Fruit fly (Drosophila melanogaster): ENCODE data around the gene CG14628.
A peak's percentile ranks its signal among the peaks of the same experiment; 100 is the strongest.

The CG14628 gene

DNA sequence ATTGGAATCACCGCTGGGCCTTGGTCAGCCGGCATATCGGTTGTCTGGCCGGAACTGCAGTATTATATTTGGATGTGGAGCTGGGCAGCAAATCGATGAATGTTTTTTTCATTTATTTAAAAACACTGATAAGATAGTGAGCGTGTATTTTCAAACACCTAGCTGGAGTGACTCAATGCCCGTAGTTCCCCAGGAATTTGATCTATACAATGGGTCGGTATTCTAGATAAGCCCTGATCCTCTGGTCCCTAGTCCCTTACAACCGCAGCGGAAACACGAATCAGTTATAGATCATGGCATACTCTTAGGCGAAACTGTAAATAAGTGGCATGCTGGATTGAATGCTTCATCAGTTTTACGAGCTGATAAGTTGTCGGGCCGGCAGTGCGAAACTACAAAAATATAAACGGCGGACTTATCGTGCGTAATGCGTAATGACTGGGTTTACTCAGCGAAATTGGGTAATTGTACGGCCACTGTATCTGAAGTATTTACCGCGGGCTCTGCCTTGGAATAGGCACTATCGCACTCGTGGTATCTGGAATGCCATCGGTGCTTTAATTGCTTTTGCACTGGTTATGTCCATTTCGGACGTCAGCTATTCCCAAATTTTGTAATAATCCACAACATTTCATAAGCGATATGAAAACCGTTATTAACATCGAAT lies 27.4 kb downstream of the CG14628 start:
- TF ChIP-seq Pif1A (GFP tag; optimal IDR thresholded peaks at IDR 0.05) (no peak), Snoo (tag; optimal IDR thresholded peaks at IDR 0.05) (no peak), EcR (GFP tag; optimal IDR thresholded peaks at IDR 0.05) (no peak), fd96Ca (GFP tag; IDR thresholded peaks at IDR 0.05) (no peak), CG8301 (tag; optimal IDR thresholded peaks at IDR 0.05) (no peak), Pif1B (GFP tag; optimal IDR thresholded peaks at IDR 0.05) (no peak), D1 (tag; optimal IDR thresholded peaks at IDR 0.05) (no peak), CG10348 (GFP tag; IDR thresholded peaks at IDR 0.05) (no peak), CG12605 (GFP tag; IDR thresholded peaks at IDR 0.05) (no peak), CG9948 (tag; optimal IDR thresholded peaks at IDR 0.05) (no peak), CG13204 (GFP tag; optimal IDR thresholded peaks at IDR 0.05) (no peak), Ets98B (GFP tag; IDR thresholded peaks at IDR 0.05) (no peak), CG17806 (tag; optimal IDR thresholded peaks at IDR 0.05) (no peak), CG34367 (tag; optimal IDR thresholded peaks at IDR 0.05) (no peak), rn (GFP tag; IDR thresholded peaks at IDR 0.05) (no peak), CG15710 (tag; optimal IDR thresholded peaks at IDR 0.05) (no peak), CG32121 (GFP tag; IDR thresholded peaks at IDR 0.05) (no peak), gl (tag; optimal IDR thresholded peaks at IDR 0.05) (no peak)

DNA sequence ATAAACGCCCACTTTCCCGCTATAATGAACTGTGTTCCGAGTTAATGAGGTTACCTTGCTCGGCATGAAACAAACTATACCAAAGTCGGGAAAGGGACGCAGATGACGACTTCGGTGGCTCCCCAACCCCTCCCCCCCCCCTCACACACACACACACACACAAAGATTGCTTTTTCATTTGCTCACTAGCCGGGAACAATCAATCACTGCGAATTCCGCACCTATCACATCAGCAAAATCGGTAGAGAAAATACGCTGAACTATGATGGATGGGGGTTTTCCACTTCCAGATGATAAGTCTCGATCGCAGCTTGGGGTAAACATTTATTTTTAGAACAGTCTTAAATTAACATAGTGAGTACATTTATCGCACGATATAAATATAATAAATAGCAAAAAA lies 28.1 kb downstream of the CG14628 start:
- no peak for TF ChIP-seq Ets98B (GFP tag; IDR thresholded peaks at IDR 0.05)
- no peak for TF ChIP-seq CG4496 (GFP tag; IDR thresholded peaks at IDR 0.05)
- TF ChIP-seq CG8301 (tag; optimal IDR thresholded peaks at IDR 0.05), result no peak
- TF ChIP-seq CG17806 (tag; optimal IDR thresholded peaks at IDR 0.05), result no peak
- TF ChIP-seq CG12605 (GFP tag; IDR thresholded peaks at IDR 0.05), result no peak
- no peak for TF ChIP-seq EcR (GFP tag; optimal IDR thresholded peaks at IDR 0.05)
- no peak for TF ChIP-seq fd96Ca (GFP tag; IDR thresholded peaks at IDR 0.05)
- TF ChIP-seq Pif1A (GFP tag; optimal IDR thresholded peaks at IDR 0.05), result no peak
- no peak for TF ChIP-seq gl (tag; optimal IDR thresholded peaks at IDR 0.05)

DNA sequence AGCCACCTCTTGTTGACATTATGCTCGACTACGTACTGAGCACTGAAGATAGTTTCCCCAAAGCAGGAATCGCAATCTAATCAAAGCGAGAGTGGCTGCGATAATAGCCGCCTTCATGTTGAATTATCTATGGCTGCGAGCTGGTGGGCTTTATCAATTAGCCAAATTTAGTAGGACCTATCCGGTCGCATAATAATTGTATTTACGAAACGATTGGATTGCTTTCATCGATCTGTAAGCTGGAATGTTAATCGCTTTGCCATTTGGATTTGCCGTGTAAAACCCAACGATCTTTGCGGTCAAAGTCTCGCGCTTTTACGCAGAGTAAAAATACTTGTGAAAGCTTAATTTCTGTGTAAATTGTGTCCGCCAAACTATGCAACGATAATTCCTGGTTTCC lies 30.5 kb downstream of the CG14628 start, which contains the start of gene CG11384:
CG11384 (minus strand) TSS at position 43 of the 400 bp plus-strand sequence.
- TF ChIP-seq CG9948 (tag; optimal IDR thresholded peaks at IDR 0.05) (no peak), CG8159 (tag; optimal IDR thresholded peaks at IDR 0.05) (no peak), CG14655 (GFP tag; optimal IDR thresholded peaks at IDR 0.05) (no peak), Pif1A (GFP tag; optimal IDR thresholded peaks at IDR 0.05) (no peak), CG17806 (tag; optimal IDR thresholded peaks at IDR 0.05) (no peak), CG4496 (GFP tag; IDR thresholded peaks at IDR 0.05) (no peak), CG15710 (tag; optimal IDR thresholded peaks at IDR 0.05) (no peak), CG34367 (tag; optimal IDR thresholded peaks at IDR 0.05) (no peak), rn (GFP tag; IDR thresholded peaks at IDR 0.05) (no peak), D1 (tag; optimal IDR thresholded peaks at IDR 0.05) (no peak), CG8301 (tag; optimal IDR thresholded peaks at IDR 0.05) (no peak), CG32121 (GFP tag; IDR thresholded peaks at IDR 0.05) (no peak), fd96Ca (GFP tag; IDR thresholded peaks at IDR 0.05) (no peak), gl (tag; optimal IDR thresholded peaks at IDR 0.05) (no peak)

DNA sequence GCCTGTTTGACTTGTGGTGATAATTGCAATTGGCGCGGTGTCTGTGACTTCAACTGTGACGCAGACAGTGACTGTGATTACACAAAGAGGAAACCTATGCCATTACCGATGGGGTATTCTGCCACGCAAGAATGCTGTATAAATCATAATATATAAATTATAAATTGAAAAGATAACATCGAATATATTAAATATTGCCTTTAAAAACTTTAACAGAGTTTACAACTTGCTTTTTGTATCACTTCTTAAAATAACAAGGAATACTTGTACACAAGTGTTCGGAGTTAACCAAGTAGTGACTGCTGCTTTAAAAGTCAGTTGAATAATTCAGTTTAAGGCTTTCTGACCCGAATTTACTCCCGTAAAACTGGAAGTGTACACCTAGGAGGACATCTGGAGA lies 34.4 kb downstream of the CG14628 start, which contains the start of gene CG11379:
CG11379 (plus strand) TSS at position 301 of the 400 bp plus-strand sequence.
- TF ChIP-seq CG8301 (tag; optimal IDR thresholded peaks at IDR 0.05), result no peak
- no peak for TF ChIP-seq Ets98B (GFP tag; IDR thresholded peaks at IDR 0.05)
- no peak for TF ChIP-seq CG9948 (tag; optimal IDR thresholded peaks at IDR 0.05)
- TF ChIP-seq CG13204 (GFP tag; optimal IDR thresholded peaks at IDR 0.05), result no peak
- no peak for TF ChIP-seq fd96Ca (GFP tag; IDR thresholded peaks at IDR 0.05)
- TF ChIP-seq CG14655 (GFP tag; optimal IDR thresholded peaks at IDR 0.05), result no peak
- no peak for TF ChIP-seq CG4496 (GFP tag; IDR thresholded peaks at IDR 0.05)
- TF ChIP-seq CG15710 (tag; optimal IDR thresholded peaks at IDR 0.05), result no peak
- TF ChIP-seq CG8159 (tag; optimal IDR thresholded peaks at IDR 0.05), result no peak
- TF ChIP-seq gl (tag; optimal IDR thresholded peaks at IDR 0.05), result no peak
- TF ChIP-seq CG10348 (GFP tag; IDR thresholded peaks at IDR 0.05), result no peak

DNA sequence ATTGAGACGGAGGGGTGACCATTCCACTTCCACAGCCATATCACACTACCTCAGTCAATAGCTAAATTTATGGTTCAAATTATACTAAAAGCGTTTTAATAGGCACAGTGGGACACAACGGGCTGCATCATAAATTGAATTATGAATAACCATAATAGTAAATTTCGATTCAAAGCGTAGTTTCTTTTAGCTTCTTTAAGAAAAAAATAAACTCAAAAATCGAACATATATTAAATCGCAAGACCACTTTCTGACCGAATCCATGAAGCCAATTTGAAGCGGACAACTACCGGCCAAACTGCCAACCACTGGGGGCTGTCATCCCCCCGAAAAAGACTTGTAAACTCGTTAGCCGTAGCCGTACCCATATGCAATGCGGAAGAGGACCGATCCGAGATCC lies 35.4 kb downstream of the CG14628 start:
- no peak for TF ChIP-seq CG32121 (GFP tag; IDR thresholded peaks at IDR 0.05)
- peak; percentile 21; the same call in 1 of the 2 replicates for TF ChIP-seq Ets98B (GFP tag; IDR thresholded peaks at IDR 0.05)
- no peak for TF ChIP-seq CG12605 (GFP tag; IDR thresholded peaks at IDR 0.05)
- peak; percentile 36; the same call in 1 of the 3 replicates for TF ChIP-seq CG4496 (GFP tag; IDR thresholded peaks at IDR 0.05)

DNA sequence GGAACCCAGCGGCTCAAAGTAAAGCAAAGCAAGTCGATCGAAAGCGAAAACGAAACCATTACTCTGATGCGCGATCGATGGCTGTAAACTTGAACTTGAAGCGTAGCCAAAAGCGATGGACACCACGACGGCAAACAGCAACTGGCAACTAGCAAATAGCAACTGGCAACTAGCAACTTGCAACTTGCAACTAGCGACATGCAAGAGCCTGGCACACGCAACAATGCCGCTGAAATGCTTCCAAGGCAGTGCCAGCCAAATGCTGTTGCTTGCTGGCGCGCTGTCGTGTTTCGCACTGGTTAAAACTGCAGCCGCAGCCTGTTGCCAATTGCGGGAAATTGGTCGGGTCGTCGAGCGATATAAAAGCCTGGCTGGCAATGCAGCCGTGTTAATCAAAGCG lies 35.9 kb downstream of the CG14628 start, which contains the start of gene CG14627:
CG14627 (plus strand) TSS at position 301 of the 400 bp plus-strand sequence.
- TF ChIP-seq D1 (tag; optimal IDR thresholded peaks at IDR 0.05), result no peak
- TF ChIP-seq EcR (GFP tag; optimal IDR thresholded peaks at IDR 0.05), result no peak
- no peak for TF ChIP-seq gl (tag; optimal IDR thresholded peaks at IDR 0.05)

DNA sequence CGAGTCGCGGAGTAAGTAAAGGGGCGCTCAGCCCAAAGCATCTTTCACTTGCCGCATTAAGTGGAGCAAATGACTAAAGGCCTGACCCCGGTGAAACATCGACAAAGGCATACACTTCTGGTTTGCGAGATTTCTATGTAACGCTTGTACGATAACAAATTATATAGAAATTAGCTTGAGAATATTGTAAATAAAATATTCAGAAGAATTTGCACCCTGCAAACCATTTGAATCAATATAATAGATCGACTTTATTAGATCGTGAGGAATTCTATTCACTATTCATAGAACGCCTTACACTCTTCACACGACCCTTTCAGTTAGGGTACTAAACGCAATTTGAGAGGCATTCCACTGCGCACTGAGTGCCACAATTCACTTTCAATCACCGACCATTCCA lies 38.3 kb downstream of the CG14628 start:
- TF ChIP-seq Pif1B (GFP tag; optimal IDR thresholded peaks at IDR 0.05), result no peak
- no peak for TF ChIP-seq rn (GFP tag; IDR thresholded peaks at IDR 0.05)
- no peak for TF ChIP-seq CG8159 (tag; optimal IDR thresholded peaks at IDR 0.05)
- no peak for TF ChIP-seq Pif1A (GFP tag; optimal IDR thresholded peaks at IDR 0.05)
- no peak for TF ChIP-seq CG8301 (tag; optimal IDR thresholded peaks at IDR 0.05)
- TF ChIP-seq gl (tag; optimal IDR thresholded peaks at IDR 0.05), result no peak
- TF ChIP-seq CG13204 (GFP tag; optimal IDR thresholded peaks at IDR 0.05), result no peak
- TF ChIP-seq CG17806 (tag; optimal IDR thresholded peaks at IDR 0.05), result no peak
- TF ChIP-seq CG34367 (tag; optimal IDR thresholded peaks at IDR 0.05), result no peak
- no peak for TF ChIP-seq CG15710 (tag; optimal IDR thresholded peaks at IDR 0.05)
- TF ChIP-seq Ets98B (GFP tag; IDR thresholded peaks at IDR 0.05), result no peak
